Worm (Caenorhabditis elegans) whole organism, L4 larva: ENCODE results near the gene grsp-4.

Experiments
- F10B5.3 ChIP-seq: sonication (generic microtip); optimal IDR thresholded peaks from 2 replicates; lab custom pipeline; 2016; ENCODE audit warnings: mild to moderate bottlenecking, missing genetic modification characterization, missing compliant biosample characterization
- F37D6.2 ChIP-seq: sonication (generic microtip); optimal IDR thresholded peaks from 2 replicates; lab custom pipeline; 2016; ENCODE audit warnings: mild to moderate bottlenecking, missing genetic modification characterization, missing compliant biosample characterization
- F44E2.7 ChIP-seq: fragments of 200-800 bp; sonication (Bioruptor generic); IDR thresholded peaks from 2 replicates; pipeline ENCODE4 v2.1.2; 2022; ENCODE audit warnings: missing genetic modification characterization, missing compliant biosample characterization
- R02D3.7 ChIP-seq: fragments of 150-350 bp; sonication (generic microtip); optimal IDR thresholded peaks from 3 replicates; lab custom pipeline; 2014; ENCODE audit warnings: missing biosample characterization, missing genetic modification characterization
- T26A8.4 ChIP-seq: fragments of 200-800 bp; sonication (Bioruptor generic); IDR thresholded peaks from 2 replicates; pipeline ENCODE4 v1.3.6; 2022; ENCODE audit warnings: missing genetic modification characterization, missing compliant biosample characterization
- ceh-28 ChIP-seq: fragments of 150-350 bp; optimal IDR thresholded peaks from 2 replicates; lab custom pipeline; 2014; ENCODE audit warnings: missing biosample characterization, missing genetic modification reagents, missing genetic modification characterization
- ctbp-1 ChIP-seq: fragments of 200-800 bp; sonication (Bioruptor generic); IDR thresholded peaks from 2 replicates; pipeline ENCODE4 v1.3.6; 2022; ENCODE audit warnings: missing genetic modification reagents, missing genetic modification characterization, missing compliant biosample characterization
- dpl-1 ChIP-seq: fragments of 150-350 bp; optimal IDR thresholded peaks from 2 replicates; lab custom pipeline; 2014; ENCODE audit warnings: missing biosample characterization, missing genetic modification reagents, missing genetic modification characterization
- duxl-1 ChIP-seq: sonication (generic microtip); optimal IDR thresholded peaks from 2 replicates; lab custom pipeline; 2016; ENCODE audit warnings: mild to moderate bottlenecking, missing genetic modification characterization, moderate library complexity, missing compliant biosample characterization; ENCODE audit not compliant: poor library complexity
- egl-43 ChIP-seq: fragments of 200-800 bp; sonication (Bioruptor generic); IDR thresholded peaks from 2 replicates; pipeline ENCODE4 v1.3.6; 2022; ENCODE audit warnings: missing genetic modification reagents, missing genetic modification characterization, missing compliant biosample characterization
- hlh-11 ChIP-seq: fragments of 200-800 bp; sonication (Bioruptor generic); optimal IDR thresholded peaks from 2 replicates; lab custom pipeline; 2018; ENCODE audit warnings: mild to moderate bottlenecking, missing genetic modification characterization, missing compliant biosample characterization
- hlh-30 ChIP-seq: sonication (generic microtip); optimal IDR thresholded peaks from 2 replicates; lab custom pipeline; 2017; ENCODE audit warnings: antibody characterized with exemption, mild to moderate bottlenecking, missing genetic modification characterization, missing compliant biosample characterization; ENCODE audit not compliant: insufficient read depth
- hmg-1.1 ChIP-seq: fragments of 200-800 bp; sonication (Bioruptor generic); IDR thresholded peaks from 2 replicates; pipeline ENCODE4 v1.3.6; 2022; ENCODE audit warnings: missing genetic modification reagents, missing genetic modification characterization, missing compliant biosample characterization
- jun-1 ChIP-seq: fragments of 150-350 bp; optimal IDR thresholded peaks from 2 replicates; lab custom pipeline; 2014; ENCODE audit warnings: missing biosample characterization, missing genetic modification reagents, missing genetic modification characterization
- lin-1 ChIP-seq: fragments of 200-800 bp; sonication (Bioruptor generic); IDR thresholded peaks from 2 replicates; pipeline ENCODE4 v1.3.6; 2022; ENCODE audit warnings: missing genetic modification reagents, missing genetic modification characterization, missing compliant biosample characterization
- lin-15B ChIP-seq: fragments of 150-350 bp; sonication (generic microtip); optimal IDR thresholded peaks from 3 replicates; lab custom pipeline; 2014; ENCODE audit warnings: missing biosample characterization, missing genetic modification characterization
- lin-29 ChIP-seq: fragments of 200-800 bp; sonication (Bioruptor generic); IDR thresholded peaks from 2 replicates; pipeline ENCODE4 v1.3.6; 2022; ENCODE audit warnings: missing genetic modification reagents, missing genetic modification characterization, missing compliant biosample characterization
- lir-3 ChIP-seq: sonication (generic microtip); optimal IDR thresholded peaks from 2 replicates; lab custom pipeline; 2016; ENCODE audit warnings: mild to moderate bottlenecking, missing genetic modification characterization, missing compliant biosample characterization
- mep-1 ChIP-seq: fragments of 150-350 bp; sonication (generic microtip); optimal IDR thresholded peaks from 3 replicates; lab custom pipeline; 2014; ENCODE audit warnings: missing biosample characterization, missing genetic modification characterization
- mes-2 ChIP-seq: sonication (generic microtip); optimal IDR thresholded peaks from 2 replicates; lab custom pipeline; 2016; ENCODE audit warnings: missing genotype, mild to moderate bottlenecking, missing genetic modification characterization, missing compliant biosample characterization; ENCODE audit not compliant: poor library complexity, severe bottlenecking
- nhr-102 ChIP-seq: sonication (generic microtip); optimal IDR thresholded peaks from 2 replicates; lab custom pipeline; 2016; ENCODE audit warnings: mild to moderate bottlenecking, missing genetic modification characterization, moderate library complexity, missing compliant biosample characterization
- nhr-25 ChIP-seq: sonication (generic microtip); optimal IDR thresholded peaks from 2 replicates; lab custom pipeline; 2017; ENCODE audit warnings: missing genetic modification characterization, mild to moderate bottlenecking, missing compliant biosample characterization, antibody characterized with exemption, moderate library complexity, borderline replicate concordance; ENCODE audit not compliant: insufficient read depth
- nhr-28 ChIP-seq: fragments of 150-350 bp; optimal IDR thresholded peaks from 2 replicates; lab custom pipeline; 2014; ENCODE audit warnings: missing biosample characterization, missing genetic modification characterization
- nhr-41 ChIP-seq: fragments of 200-800 bp; sonication (Bioruptor generic); IDR thresholded peaks from 2 replicates; pipeline ENCODE4 v1.3.6; 2022; ENCODE audit warnings: missing genetic modification reagents, missing genetic modification characterization, missing compliant biosample characterization
- nhr-76 ChIP-seq: fragments of 150-350 bp; optimal IDR thresholded peaks from 2 replicates; lab custom pipeline; 2014; ENCODE audit warnings: missing biosample characterization, missing genetic modification characterization
- rbr-2 ChIP-seq: sonication (generic microtip); optimal IDR thresholded peaks from 2 replicates; lab custom pipeline; 2016; ENCODE audit warnings: missing genotype, missing genetic modification characterization, missing compliant biosample characterization
- tag-97 ChIP-seq: fragments of 200-800 bp; sonication (Bioruptor generic); IDR thresholded peaks from 2 replicates; pipeline ENCODE4 v1.3.6; 2022; ENCODE audit warnings: missing genetic modification characterization, missing compliant biosample characterization
- unc-39 ChIP-seq: sonication (generic microtip); optimal IDR thresholded peaks from 2 replicates; lab custom pipeline; 2017; ENCODE audit warnings: missing biosample characterization, missing genetic modification characterization
- unc-62 ChIP-seq, 3 experiments: fragments of 150-350 bp in 1 of 3; sonication (generic microtip); optimal IDR thresholded peaks in 2 of 3; peaks in 1 of 3; 1 replicate in 1 of 3; 2 replicates in 2 of 3; lab custom pipeline; 2014 to 2017; ENCODE audit warnings: missing biosample characterization in 3 of 3, missing genetic modification characterization in 3 of 3, missing genetic modification reagents in 3 of 3, missing genotype in 1 of 3
- ztf-7 ChIP-seq: fragments of 150-350 bp; optimal IDR thresholded peaks from 2 replicates; lab custom pipeline; 2014; ENCODE audit warnings: missing biosample characterization, missing genetic modification characterization

The grsp-4 gene

ce11 chrV:7609698-7610420 is 14.9 kb upstream of the grsp-4 start, which contains the start of the genes folt-3 and clec-214:
Gene folt-3, minus strand, starts transcription at chrV:7609748.
Gene clec-214, plus strand, starts transcription at chrV:7610370.
- no peak for TF ChIP-seq nhr-76
- peak; percentile 80 for TF ChIP-seq nhr-28 (tag; lab: Kevin White, UChicago)
- TF ChIP-seq mep-1 (tag; lab: Kevin White, UChicago): no peak
- no peak for TF ChIP-seq duxl-1 (tag; lab: Kevin White, UChicago)

- no peak for TF ChIP-seq egl-43 (GFP tag; lab: Robert Waterston, UW)
- TF ChIP-seq F44E2.7 (GFP tag; lab: Robert Waterston, UW): no peak
- TF ChIP-seq lin-15B (tag; lab: Kevin White, UChicago): no peak
- no peak for TF ChIP-seq T26A8.4
- TF ChIP-seq tag-97 (GFP tag; lab: Robert Waterston, UW): no peak
- TF ChIP-seq lin-1 (GFP tag; lab: Robert Waterston, UW): no peak
These were observed 12.7 kb upstream of the grsp-4 start, which contains the start of gene clec-215 for ce11 chrV:7612044-7612443. Gene clec-215, plus strand, starts transcription at chrV:7612344.

ce11 chrV:7618114-7618513 is 6.6 kb upstream of the grsp-4 start, which contains the start of gene C50E3.15:
Gene C50E3.15, plus strand, starts transcription at chrV:7618414.
- no peak for TF ChIP-seq hlh-30 (tag; lab: Kevin White, UChicago)
- TF ChIP-seq F10B5.3 (tag; lab: Kevin White, UChicago): no peak
- peak in 1 of 2 experiments; percentile 78 for TF ChIP-seq unc-62 (GFP tag; optimal IDR thresholded peaks at IDR 0.05 in 1 of 2; lab: Kevin White, UChicago)
- TF ChIP-seq unc-62 (tag; optimal IDR thresholded peaks at IDR 0.05; lab: Kevin White, UChicago): no peak

- TF ChIP-seq lin-15B (tag; lab: Kevin White, UChicago) (no peak), unc-39 (tag; lab: Kevin White, UChicago) (no peak)
These were observed 2.7 kb upstream of the grsp-4 start, which contains the start of gene C50E3.12 for ce11 chrV:7622011-7622465. Gene C50E3.12, minus strand, starts transcription at chrV:7622061.

- no peak for TF ChIP-seq ctbp-1 (GFP tag; lab: Robert Waterston, UW)
These were observed 600 bp upstream of the grsp-4 start, which contains the start of gene C50E3.13 for ce11 chrV:7624152-7624551. Gene C50E3.13, minus strand, starts transcription at chrV:7624252.

ce11 chrV:7626550-7626949 is 1.8 kb downstream of the grsp-4 start, which contains the start of gene F07C4.6:
Gene F07C4.6, plus strand, starts transcription at chrV:7626850.
- TF ChIP-seq nhr-41 (GFP tag; lab: Robert Waterston, UW) (no peak), jun-1 (tag; lab: Kevin White, UChicago) (no peak), lir-3 (no peak), hmg-1.1 (no peak), mes-2 (tag; lab: Kevin White, UChicago) (no peak), F37D6.2 (tag; lab: Kevin White, UChicago) (no peak), ceh-28 (tag; lab: Kevin White, UChicago) (no peak), F10B5.3 (tag; lab: Kevin White, UChicago) (no peak), hlh-11 (tag; lab: Kevin White, UChicago) (no peak), nhr-102 (no peak), rbr-2 (no peak), R02D3.7 (tag; lab: Kevin White, UChicago) (no peak), F44E2.7 (GFP tag; lab: Robert Waterston, UW) (no peak), nhr-25 (tag; lab: Kevin White, UChicago) (no peak), dpl-1 (GFP tag; lab: Kevin White, UChicago) (no peak), ztf-7 (tag; lab: Kevin White, UChicago) (no peak), lin-29 (GFP tag; lab: Robert Waterston, UW) (no peak)
